Fruit fly (Drosophila melanogaster) whole organism, pupa: Measurements from ENCODE around the gene emei.

ENCODE experiments used
- CG32121 ChIP-seq: fragments of 200-800 bp; sonication (Bioruptor generic); IDR thresholded peaks from 2 replicates; pipeline ENCODE4 v1.3.6; 2022; ENCODE audit warnings: missing biosample characterization, missing genetic modification characterization
- CG9948 ChIP-seq: fragments of 200-800 bp; sonication (Bioruptor generic); optimal IDR thresholded peaks from 2 replicates; lab custom pipeline; 2018; ENCODE audit warnings: missing biosample characterization, mild to moderate bottlenecking, missing genetic modification characterization, moderate library complexity

DNA sequence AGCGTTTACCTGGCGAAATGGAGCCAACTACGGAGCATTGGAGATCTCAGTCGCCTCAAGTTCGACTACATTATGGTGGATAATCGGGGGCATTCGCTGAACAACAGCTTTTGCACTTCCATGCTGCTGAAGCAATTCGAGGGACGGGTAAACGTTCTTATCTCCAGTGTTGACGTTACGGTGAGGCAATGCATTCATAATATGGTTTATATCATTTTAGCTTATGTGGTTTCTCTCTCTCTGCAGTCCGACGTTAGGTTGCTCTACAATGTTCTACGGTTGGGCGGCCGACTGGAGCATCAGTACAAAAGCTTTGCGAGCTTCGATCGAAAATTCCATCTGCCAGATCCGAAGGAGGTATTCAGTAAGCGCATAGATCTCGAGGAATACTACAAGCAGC, 43.6 kb upstream of the emei start:
- no peak for TF ChIP-seq CG9948 (tag; lab: Kevin White, UChicago)
- peak; percentile 16; the same call in 1 of the 2 replicates for TF ChIP-seq CG32121 (GFP tag; lab: Robert Waterston, UW)
